Worm (Caenorhabditis elegans) whole organism, L4 larva: ENCODE measurements around the gene F09E10.5.

Experiments used
- ceh-82 ChIP-seq: sonication (generic microtip); optimal IDR thresholded peaks from 2 replicates; lab custom pipeline; 2017; ENCODE audit warnings: missing biosample characterization, missing genetic modification characterization
- lin-13 ChIP-seq: fragments of 150-350 bp; optimal IDR thresholded peaks from 2 replicates; lab custom pipeline; 2014; ENCODE audit warnings: missing biosample characterization, missing genetic modification reagents, missing genetic modification characterization
- nhr-77 ChIP-seq: fragments of 150-350 bp; optimal IDR thresholded peaks from 2 replicates; lab custom pipeline; 2014; ENCODE audit warnings: missing biosample characterization, missing genetic modification characterization
- vab-7 ChIP-seq: fragments of 200-800 bp; sonication (Bioruptor generic); IDR thresholded peaks from 2 replicates; pipeline ENCODE4 v1.3.6; 2022; ENCODE audit warnings: missing genetic modification reagents, missing genetic modification characterization, missing compliant biosample characterization

- TF ChIP-seq ceh-82 (no peak), vab-7 (no peak), nhr-77 (no peak), lin-13 (GFP tag; lab: Kevin White, UChicago) (no peak)
Observed at ce11 chrX:1523272-1523671, 29.1 kb upstream of the F09E10.5 start.
